Fruit fly (Drosophila melanogaster): ENCODE results near the gene CG31373.

Gene CG31373

DNA sequence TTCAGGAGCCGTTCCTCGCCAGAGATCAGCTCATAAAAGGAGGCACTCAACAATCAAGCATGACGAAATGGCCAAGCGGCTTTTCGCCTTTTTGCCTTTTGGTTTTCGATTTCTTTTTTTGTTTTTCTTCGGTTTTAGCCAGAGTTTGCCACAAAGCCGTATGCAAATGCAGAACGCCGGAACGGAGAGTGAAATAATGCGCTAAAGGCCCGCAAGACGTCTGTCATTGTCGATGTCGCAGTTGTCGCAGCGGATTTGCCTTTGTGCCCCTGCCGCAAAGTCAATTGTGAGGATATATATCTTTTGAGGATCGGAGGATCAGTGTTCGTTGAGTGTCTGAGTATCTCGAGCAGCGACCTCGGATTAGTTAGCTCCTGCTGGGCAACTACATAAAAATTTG lies 41.2 kb downstream of the CG31373 start:
- no peak for TF ChIP-seq OdsH (GFP tag; optimal IDR thresholded peaks at IDR 0.05)

DNA sequence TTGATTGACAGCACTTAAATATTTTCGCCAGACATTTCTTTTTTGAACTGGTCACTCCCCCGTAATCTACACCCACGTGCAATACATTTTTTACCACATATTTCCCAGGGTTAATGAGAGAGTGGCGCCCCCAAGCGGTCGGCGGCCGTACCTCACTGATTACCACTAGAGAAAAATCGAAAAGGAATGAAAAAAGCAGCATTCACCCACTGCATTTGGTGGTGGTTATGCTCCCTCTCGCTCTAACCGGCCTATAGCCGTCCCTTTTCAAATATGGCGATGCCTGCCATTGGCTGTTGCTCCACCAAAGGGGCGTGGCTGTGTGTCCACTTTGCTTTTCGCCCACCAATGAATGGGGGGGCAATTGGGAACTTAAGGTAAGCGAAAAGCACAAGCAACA lies 44.2 kb downstream of the CG31373 start:
- TF ChIP-seq OdsH (GFP tag; optimal IDR thresholded peaks at IDR 0.05) = peak; percentile 5
- TF ChIP-seq Dfd (GFP tag; optimal IDR thresholded peaks at IDR 0.05) = no peak
- TF ChIP-seq psq (GFP tag; optimal IDR thresholded peaks at IDR 0.05) = peak; percentile 11
- peak; percentile 17 for TF ChIP-seq br (GFP tag; optimal IDR thresholded peaks at IDR 0.05)
- TF ChIP-seq Rel (GFP tag; optimal IDR thresholded peaks at IDR 0.05) = no peak
- TF ChIP-seq Rel (tag; optimal IDR thresholded peaks at IDR 0.05) = peak; percentile 17
- TF ChIP-seq Vsx2 (GFP tag; optimal IDR thresholded peaks at IDR 0.05; ENCODE audit: partially characterized antibody) = peak; percentile 39
- no peak for TF ChIP-seq dsf (GFP tag; optimal IDR thresholded peaks at IDR 0.05; ENCODE audit: borderline replicate concordance)
- TF ChIP-seq foxo (GFP tag; optimal IDR thresholded peaks at IDR 0.05) = peak in 1 of 2 experiments; percentile 1
- peak; percentile 20 for TF ChIP-seq Dif (GFP tag; optimal IDR thresholded peaks at IDR 0.05; ENCODE audit: partially characterized antibody)
- no peak for TF ChIP-seq sage (GFP tag; optimal IDR thresholded peaks at IDR 0.05)

DNA sequence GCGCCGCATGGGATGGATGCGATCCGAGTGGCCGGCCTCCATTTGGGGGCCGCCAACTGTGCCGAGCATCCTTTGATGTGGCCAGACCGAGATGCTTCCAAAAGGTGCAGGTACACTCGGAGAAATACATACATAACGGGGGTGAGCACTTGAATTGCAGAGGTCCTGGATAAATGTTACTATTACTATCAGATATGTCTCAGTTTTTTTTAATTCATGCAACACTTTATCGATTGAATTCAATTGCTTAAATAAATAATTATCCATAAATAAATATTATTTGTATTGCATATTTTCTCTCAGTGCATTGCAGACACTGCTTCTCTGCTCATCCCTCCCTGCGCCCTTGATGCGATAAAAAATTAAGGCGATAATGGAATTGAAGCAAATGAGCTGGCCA lies 48.1 kb downstream of the CG31373 start:
- TF ChIP-seq sage (GFP tag; optimal IDR thresholded peaks at IDR 0.05) = peak; percentile 42
- no peak for TF ChIP-seq CrebA (GFP tag; optimal IDR thresholded peaks at IDR 0.05; ENCODE audit: borderline replicate concordance)
- TF ChIP-seq sv (GFP tag; optimal IDR thresholded peaks at IDR 0.05) = no peak
- TF ChIP-seq CG9705 (GFP tag; optimal IDR thresholded peaks at IDR 0.05) = peak; percentile 27
- no peak for TF ChIP-seq Dfd (GFP tag; optimal IDR thresholded peaks at IDR 0.05)
- TF ChIP-seq h (GFP tag; optimal IDR thresholded peaks at IDR 0.05) = peak; percentile 67
- TF ChIP-seq Hr78 (GFP tag; optimal IDR thresholded peaks at IDR 0.05) = no peak
- no peak for TF ChIP-seq dsf (GFP tag; optimal IDR thresholded peaks at IDR 0.05; ENCODE audit: borderline replicate concordance)
- TF ChIP-seq CG32264 (GFP tag; optimal IDR thresholded peaks at IDR 0.05) = no peak
- TF ChIP-seq usp (GFP tag; optimal IDR thresholded peaks at IDR 0.05) = no peak
- TF ChIP-seq HLH106 (tag; optimal IDR thresholded peaks at IDR 0.05) = peak; percentile 72
- TF ChIP-seq lola (GFP tag; optimal IDR thresholded peaks at IDR 0.05) = no peak
- TF ChIP-seq rgr (GFP tag; optimal IDR thresholded peaks at IDR 0.05) = peak; percentile 69
- TF ChIP-seq tai (GFP tag; optimal IDR thresholded peaks at IDR 0.05) = no peak
- TF ChIP-seq jim (GFP tag; optimal IDR thresholded peaks at IDR 0.05) = no peak
- no peak for TF ChIP-seq brk (GFP tag; optimal IDR thresholded peaks at IDR 0.05)
- no peak for TF ChIP-seq Myc (optimal IDR thresholded peaks at IDR 0.05)
- TF ChIP-seq woc (GFP tag; optimal IDR thresholded peaks at IDR 0.05) = peak; percentile 35
- no peak for TF ChIP-seq Rel (GFP tag; optimal IDR thresholded peaks at IDR 0.05)
- TF ChIP-seq Rel (tag; optimal IDR thresholded peaks at IDR 0.05) = no peak
- no peak for TF ChIP-seq Abd-B (GFP tag; optimal IDR thresholded peaks at IDR 0.05)
- peak; percentile 52 for TF ChIP-seq ey (GFP tag; optimal IDR thresholded peaks at IDR 0.05)
- peak; percentile 32 for TF ChIP-seq br (GFP tag; optimal IDR thresholded peaks at IDR 0.05)
- TF ChIP-seq Jra (GFP tag; optimal IDR thresholded peaks at IDR 0.05) = no peak
- peak; percentile 70 for TF ChIP-seq fru (GFP tag; optimal IDR thresholded peaks at IDR 0.05)
- peak in 1 of 2 experiments; percentile 75 for TF ChIP-seq foxo (GFP tag; optimal IDR thresholded peaks at IDR 0.05)
- TF ChIP-seq Sp1 (GFP tag; optimal IDR thresholded peaks at IDR 0.05) = peak; percentile 72
- TF ChIP-seq dmrt93B (GFP tag; optimal IDR thresholded peaks at IDR 0.05) = peak; percentile 46
- TF ChIP-seq dl (GFP tag; optimal IDR thresholded peaks at IDR 0.05; ENCODE audit: insufficient read depth in 1 of 2, partially characterized antibody in 2 of 2) = no peak
- TF ChIP-seq OdsH (GFP tag; optimal IDR thresholded peaks at IDR 0.05) = peak; percentile 72
- TF ChIP-seq pan (optimal IDR thresholded peaks at IDR 0.05) = no peak
- TF ChIP-seq Hnf4 (GFP tag; optimal IDR thresholded peaks at IDR 0.05) = peak; percentile 33
- no peak for TF ChIP-seq GATAd (GFP tag; optimal IDR thresholded peaks at IDR 0.05)
- no peak for TF ChIP-seq Dif (GFP tag; optimal IDR thresholded peaks at IDR 0.05; ENCODE audit: partially characterized antibody)
- no peak for TF ChIP-seq Mio (GFP tag; optimal IDR thresholded peaks at IDR 0.05)
- TF ChIP-seq Vsx2 (GFP tag; optimal IDR thresholded peaks at IDR 0.05; ENCODE audit: partially characterized antibody) = no peak
- no peak for TF ChIP-seq N (GFP tag; optimal IDR thresholded peaks at IDR 0.05)
- TF ChIP-seq Hr83 (GFP tag; optimal IDR thresholded peaks at IDR 0.05; ENCODE audit: poor library complexity, severe bottlenecking) = no peak
- peak; percentile 51 for TF ChIP-seq psq (GFP tag; optimal IDR thresholded peaks at IDR 0.05)

All from whole organism, wandering third instar larva.